Worm (Caenorhabditis elegans): Measurements from ENCODE around the gene hst-3.1.

Gene hst-3.1

DNA sequence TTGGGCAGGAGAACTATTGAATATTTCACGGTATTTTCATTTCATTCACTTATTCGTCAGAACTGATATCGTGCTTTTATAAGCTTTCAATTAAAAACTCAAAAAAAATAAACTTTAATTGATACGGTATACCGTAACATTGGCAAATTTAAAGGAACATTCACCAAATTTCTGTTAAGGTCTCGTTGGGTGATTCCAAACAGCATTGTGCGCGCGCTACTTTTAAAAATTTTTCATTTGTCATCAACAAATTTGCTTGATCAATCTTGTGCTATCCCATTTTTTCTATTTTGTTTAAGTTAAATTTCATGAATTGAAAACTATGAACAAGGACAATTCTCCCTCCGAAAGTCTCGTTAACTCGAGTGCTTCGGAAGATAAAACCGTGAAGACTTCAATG, 29.4 kb upstream of the hst-3.1 start, which contains the start of gene szy-4 (continued):
- TF ChIP-seq zfh-2 (GFP tag; conservative IDR thresholded peaks at IDR 0.05) (no peak), lsl-1 (GFP tag; optimal IDR thresholded peaks at IDR 0.05) (peak; percentile 86), tbx-9 (tag; optimal IDR thresholded peaks at IDR 0.05; ENCODE audit: borderline replicate concordance) (no peak), pbrm-1 (GFP tag; IDR thresholded peaks at IDR 0.05) (no peak), dpl-1 (GFP tag; optimal IDR thresholded peaks at IDR 0.05) (peak; percentile 62), madf-6 (GFP tag; IDR thresholded peaks at IDR 0.05) (peak; percentile 89), nfya-2 (GFP tag; IDR thresholded peaks at IDR 0.05) (no peak), let-526 (GFP tag; IDR thresholded peaks at IDR 0.05) (no peak), snpc-4 (GFP tag; optimal IDR thresholded peaks at IDR 0.05) (no peak), snpc-4 (tag; optimal IDR thresholded peaks at IDR 0.05) (no peak), zim-3 (tag; optimal IDR thresholded peaks at IDR 0.05) (no peak)

- peak; percentile 60 for TF ChIP-seq lsl-1 (GFP tag; optimal IDR thresholded peaks at IDR 0.05)
- TF ChIP-seq ccch-3 (GFP tag; optimal IDR thresholded peaks at IDR 0.05): no peak
- TF ChIP-seq F23B12.7 (tag; optimal IDR thresholded peaks at IDR 0.05; ENCODE audit: insufficient read depth): peak; percentile 92
- TF ChIP-seq fkh-3 (tag; optimal IDR thresholded peaks at IDR 0.05): no peak
- TF ChIP-seq tbp1 (GFP tag; optimal IDR thresholded peaks at IDR 0.05): peak; percentile 24
- peak; percentile 7 for TF ChIP-seq lsy-27 (tag; optimal IDR thresholded peaks at IDR 0.05; ENCODE audit: borderline replicate concordance, insufficient read depth)
- TF ChIP-seq mel-28 (tag; optimal IDR thresholded peaks at IDR 0.05; ENCODE audit: borderline replicate concordance): no peak
- TF ChIP-seq dox-1 (GFP tag; IDR thresholded peaks at IDR 0.05): no peak
- no peak for TF ChIP-seq F49E8.2 (tag; optimal IDR thresholded peaks at IDR 0.05; ENCODE audit: insufficient read depth)
- peak; percentile 20 for TF ChIP-seq snpc-3.4 (tag; optimal IDR thresholded peaks at IDR 0.05)
- no peak for TF ChIP-seq zfh-2 (GFP tag; conservative IDR thresholded peaks at IDR 0.05)
- TF ChIP-seq lin-26 (GFP tag; IDR thresholded peaks at IDR 0.05): no peak
- TF ChIP-seq sdz-38 (tag; optimal IDR thresholded peaks at IDR 0.05): no peak
- TF ChIP-seq D2030.7 (GFP tag; IDR thresholded peaks at IDR 0.05): peak; percentile 23; the same call in 1 of the 2 replicates
- TF ChIP-seq Y56A3A.18 (GFP tag; IDR thresholded peaks at IDR 0.05): no peak
- no peak for TF ChIP-seq ztf-22 (GFP tag; optimal IDR thresholded peaks at IDR 0.05)
- TF ChIP-seq pbrm-1 (GFP tag; IDR thresholded peaks at IDR 0.05): peak; percentile 37; the same call in 1 of the 2 replicates
These were observed 27.8 kb upstream of the hst-3.1 start, which contains the start of the genes rbmx-2 and C30B5.2 for ce11 chrII:6196875-6197274. Gene rbmx-2 (minus strand): TSS chrII:6196948. Gene C30B5.2 (plus strand): TSS chrII:6197180.

ce11 chrII:6192484-6192883, 23.4 kb upstream of the hst-3.1 start, which contains the start of gene cpb-2:
Gene cpb-2 (plus strand): TSS chrII:6192784.
- no peak for TF ChIP-seq madf-3 (GFP tag; IDR thresholded peaks at IDR 0.05)
- no peak for TF ChIP-seq nfya-2 (GFP tag; IDR thresholded peaks at IDR 0.05)
- no peak for TF ChIP-seq cebp-2 (GFP tag; IDR thresholded peaks at IDR 0.05)
- TF ChIP-seq ztf-18 (tag; optimal IDR thresholded peaks at IDR 0.05): no peak
- no peak for TF ChIP-seq dox-1 (GFP tag; IDR thresholded peaks at IDR 0.05)
- no peak for TF ChIP-seq rcor-1 (GFP tag; IDR thresholded peaks at IDR 0.05)
- TF ChIP-seq ztf-22 (GFP tag; optimal IDR thresholded peaks at IDR 0.05): no peak
- no peak for TF ChIP-seq nhr-90 (tag; optimal IDR thresholded peaks at IDR 0.05)
- no peak for TF ChIP-seq madf-8 (GFP tag; conservative IDR thresholded peaks at IDR 0.05)
- TF ChIP-seq ceh-79 (tag; optimal IDR thresholded peaks at IDR 0.05): no peak
- no peak for TF ChIP-seq ama-1 (optimal IDR thresholded peaks at IDR 0.05)
- no peak for TF ChIP-seq ama-1 (GFP tag; optimal IDR thresholded peaks at IDR 0.05)
- TF ChIP-seq nhr-27 (tag; optimal IDR thresholded peaks at IDR 0.05): no peak
- no peak for TF ChIP-seq C06A6.2 (GFP tag; conservative IDR thresholded peaks at IDR 0.05)
